Fruit fly (Drosophila melanogaster) whole organism, prepupa: ENCODE results near the gene Shc.
A peak's percentile ranks its signal among the peaks of the same experiment; 100 is the strongest.

Experiments
- Blimp-1 ChIP-seq: fragments of 200-800 bp; sonication (Bioruptor generic); optimal IDR thresholded peaks from 3 replicates; lab custom pipeline; 2017; ENCODE audit warnings: missing biosample characterization, missing genetic modification characterization, mild to moderate bottlenecking, moderate library complexity, missing genetic modification reagents
- CG10631 ChIP-seq: fragments of 200-800 bp; sonication (Bioruptor generic); optimal IDR thresholded peaks from 2 replicates; lab custom pipeline; 2016; ENCODE audit warnings: missing biosample characterization, missing genetic modification characterization
- CG10669 ChIP-seq: fragments of 200-800 bp; sonication (Bioruptor generic); optimal IDR thresholded peaks from 3 replicates; lab custom pipeline; 2018; ENCODE audit warnings: missing biosample characterization, mild to moderate bottlenecking, missing genetic modification characterization, moderate library complexity
- CG11902 ChIP-seq: fragments of 200-800 bp; sonication (Bioruptor generic); optimal IDR thresholded peaks from 3 replicates; lab custom pipeline; 2016; ENCODE audit warnings: missing biosample characterization, missing genetic modification characterization
- CG16779 ChIP-seq: fragments of 200-800 bp; sonication (Bioruptor generic); optimal IDR thresholded peaks from 3 replicates; lab custom pipeline; 2017; ENCODE audit warnings: missing biosample characterization, mild to moderate bottlenecking, missing genetic modification characterization
- CG31627 ChIP-seq: fragments of 200-800 bp; sonication (Bioruptor generic); optimal IDR thresholded peaks from 3 replicates; lab custom pipeline; 2016; ENCODE audit warnings: missing biosample characterization, missing genetic modification characterization
- CG3919 ChIP-seq: fragments of 200-800 bp; sonication (Bioruptor generic); optimal IDR thresholded peaks from 3 replicates; lab custom pipeline; 2016; ENCODE audit warnings: missing biosample characterization, missing genetic modification characterization
- CG4318 ChIP-seq: fragments of 200-800 bp; sonication (Bioruptor generic); optimal IDR thresholded peaks from 3 replicates; lab custom pipeline; 2017; ENCODE audit warnings: missing biosample characterization, mild to moderate bottlenecking, missing genetic modification characterization
- CG6792 ChIP-seq: fragments of 200-800 bp; sonication (Bioruptor generic); optimal IDR thresholded peaks from 3 replicates; lab custom pipeline; 2016; ENCODE audit warnings: missing biosample characterization, missing genetic modification characterization
- CG6854 ChIP-seq: fragments of 200-800 bp; sonication (Bioruptor generic); optimal IDR thresholded peaks from 2 replicates; lab custom pipeline; 2017; ENCODE audit warnings: missing biosample characterization, mild to moderate bottlenecking, missing genetic modification characterization
- CG7368 ChIP-seq: fragments of 200-800 bp; sonication (Bioruptor generic); optimal IDR thresholded peaks from 3 replicates; lab custom pipeline; 2016; ENCODE audit warnings: missing biosample characterization, missing genetic modification characterization
- CG8119 ChIP-seq: fragments of 200-800 bp; sonication (Bioruptor generic); IDR thresholded peaks from 3 replicates; pipeline ENCODE4 v1.3.6; 2022; ENCODE audit warnings: missing biosample characterization, missing genetic modification characterization
- CG8319 ChIP-seq: fragments of 200-800 bp; sonication (Bioruptor generic); optimal IDR thresholded peaks from 3 replicates; lab custom pipeline; 2016; ENCODE audit warnings: missing biosample characterization, missing genetic modification characterization
- CG8632 ChIP-seq: fragments of 200-800 bp; sonication (Bioruptor generic); optimal IDR thresholded peaks from 3 replicates; lab custom pipeline; 2016; ENCODE audit warnings: missing biosample characterization, missing genetic modification characterization
- CG9139 ChIP-seq: fragments of 200-800 bp; sonication (Bioruptor generic); optimal IDR thresholded peaks from 3 replicates; lab custom pipeline; 2017; ENCODE audit warnings: missing biosample characterization, mild to moderate bottlenecking, missing genetic modification characterization
- Eip93F ChIP-seq: fragments of 200-800 bp; sonication (Bioruptor generic); optimal IDR thresholded peaks from 2 replicates; lab custom pipeline; 2016; ENCODE audit warnings: missing biosample characterization, mild to moderate bottlenecking, missing genetic modification characterization
- Ets96B ChIP-seq: fragments of 200-800 bp; optimal IDR thresholded peaks from 2 replicates; lab custom pipeline; 2019; ENCODE audit warnings: missing biosample characterization, mild to moderate bottlenecking, missing genetic modification characterization, moderate library complexity
- Hr38 ChIP-seq: sonication (Bioruptor generic); optimal IDR thresholded peaks from 2 replicates; lab custom pipeline; 2016; ENCODE audit warnings: missing biosample characterization, missing genetic modification characterization
- Hr39 ChIP-seq: fragments of 200-800 bp; sonication (Bioruptor generic); optimal IDR thresholded peaks from 2 replicates; lab custom pipeline; 2016; ENCODE audit warnings: missing biosample characterization, missing genetic modification characterization
- Hr4 ChIP-seq: fragments of 200-800 bp; sonication (Bioruptor generic); optimal IDR thresholded peaks from 3 replicates; lab custom pipeline; 2016; ENCODE audit warnings: missing biosample characterization, missing genetic modification characterization
- Met ChIP-seq: fragments of 200-800 bp; sonication (Bioruptor generic); optimal IDR thresholded peaks from 3 replicates; lab custom pipeline; 2016; ENCODE audit warnings: missing biosample characterization, missing genetic modification characterization
- OdsH ChIP-seq: fragments of 200-800 bp; sonication (Bioruptor generic); optimal IDR thresholded peaks from 3 replicates; lab custom pipeline; 2016; ENCODE audit warnings: missing biosample characterization, missing genetic modification characterization
- Sox102F ChIP-seq: fragments of 200-800 bp; sonication (Bioruptor generic); optimal IDR thresholded peaks from 2 replicates; lab custom pipeline; 2016; ENCODE audit warnings: missing biosample characterization, mild to moderate bottlenecking, missing genetic modification characterization
- Sox14 ChIP-seq: fragments of 200-800 bp; sonication (Bioruptor generic); optimal IDR thresholded peaks from 3 replicates; lab custom pipeline; 2016; ENCODE audit warnings: missing biosample characterization, missing genetic modification characterization
- Sox15 ChIP-seq: fragments of 200-800 bp; sonication (Bioruptor generic); optimal IDR thresholded peaks from 3 replicates; lab custom pipeline; 2016; ENCODE audit warnings: missing biosample characterization, missing genetic modification characterization
- achi ChIP-seq: fragments of 200-800 bp; sonication (Bioruptor generic); optimal IDR thresholded peaks from 3 replicates; lab custom pipeline; 2016; ENCODE audit warnings: missing biosample characterization, missing genetic modification characterization
- acj6 ChIP-seq: fragments of 200-800 bp; sonication (Bioruptor generic); optimal IDR thresholded peaks from 3 replicates; lab custom pipeline; 2016; ENCODE audit warnings: missing biosample characterization, missing genetic modification characterization
- cyc ChIP-seq: fragments of 200-800 bp; sonication (Bioruptor generic); optimal IDR thresholded peaks from 3 replicates; lab custom pipeline; 2016; ENCODE audit warnings: missing biosample characterization, missing genetic modification characterization
- dac ChIP-seq: fragments of 200-800 bp; sonication (Bioruptor generic); optimal IDR thresholded peaks from 2 replicates; lab custom pipeline; 2017; ENCODE audit warnings: missing biosample characterization, mild to moderate bottlenecking, missing genetic modification characterization
- eg ChIP-seq: fragments of 200-800 bp; sonication (Bioruptor generic); IDR thresholded peaks from 3 replicates; pipeline ENCODE4 v1.3.6; 2022; ENCODE audit warnings: missing biosample characterization, missing genetic modification characterization
- esn ChIP-seq: fragments of 200-800 bp; sonication (Bioruptor generic); optimal IDR thresholded peaks from 2 replicates; lab custom pipeline; 2016; ENCODE audit warnings: missing biosample characterization, mild to moderate bottlenecking, missing genetic modification characterization, moderate library complexity
- fd59A ChIP-seq: fragments of 200-800 bp; sonication (Bioruptor generic); optimal IDR thresholded peaks from 2 replicates; lab custom pipeline; 2017; ENCODE audit warnings: missing biosample characterization, mild to moderate bottlenecking, missing genetic modification characterization, missing genetic modification reagents
- fd85E ChIP-seq: fragments of 200-800 bp; sonication (Bioruptor generic); optimal IDR thresholded peaks from 3 replicates; lab custom pipeline; 2016; ENCODE audit warnings: missing biosample characterization, missing genetic modification characterization
- fkh ChIP-seq: fragments of 200-800 bp; sonication (Bioruptor generic); optimal IDR thresholded peaks from 3 replicates; lab custom pipeline; 2017; ENCODE audit warnings: missing biosample characterization, mild to moderate bottlenecking, missing genetic modification characterization, moderate library complexity
- net ChIP-seq: fragments of 200-800 bp; sonication (Bioruptor generic); optimal IDR thresholded peaks from 3 replicates; lab custom pipeline; 2016; ENCODE audit warnings: missing biosample characterization, missing genetic modification characterization
- salr ChIP-seq, 2 experiments: fragments of 200-800 bp; sonication (Bioruptor generic); optimal IDR thresholded peaks; 3 replicates each; lab custom pipeline; 2016 to 2018; ENCODE audit warnings: missing biosample characterization in 2 of 2, missing genetic modification characterization in 2 of 2, mild to moderate bottlenecking in 1 of 2
- spab ChIP-seq: fragments of 200-800 bp; sonication (Bioruptor generic); optimal IDR thresholded peaks from 2 replicates; lab custom pipeline; 2017; ENCODE audit warnings: missing biosample characterization, mild to moderate bottlenecking, missing genetic modification characterization, missing genetic modification reagents
- ss ChIP-seq, 2 experiments: fragments of 200-800 bp; sonication (Bioruptor generic); optimal IDR thresholded peaks; 2 replicates in 1 of 2; 3 replicates in 1 of 2; lab custom pipeline; 2017 to 2018; ENCODE audit warnings: mild to moderate bottlenecking in 2 of 2, missing biosample characterization in 2 of 2, missing genetic modification characterization in 2 of 2, moderate library complexity in 1 of 2
- svp ChIP-seq: fragments of 200-800 bp; sonication (Bioruptor generic); peaks from one replicate; lab custom pipeline; 2016; ENCODE audit warnings: missing biosample characterization, missing genetic modification characterization
- vri ChIP-seq: fragments of 200-800 bp; sonication (Bioruptor generic); optimal IDR thresholded peaks from 3 replicates; lab custom pipeline; 2016; ENCODE audit warnings: missing biosample characterization, mild to moderate bottlenecking, missing genetic modification characterization

Shc gene

dm6 chr3L:9429665-9430607 is 3.1 kb downstream of the Shc start, which contains the start of the genes RpS17 and MTF-1 (continued):
- TF ChIP-seq achi (GFP tag; lab: Kevin White, UChicago) (peak; percentile 48), CG6854 (peak; percentile 82), spab (GFP tag; lab: Kevin White, UChicago) (no peak), fd85E (GFP tag; lab: Kevin White, UChicago) (no peak), OdsH (GFP tag; lab: Kevin White, UChicago) (peak; percentile 34), Ets96B (tag; lab: Kevin White, UChicago) (peak; percentile 6), Hr4 (no peak), CG8119 (GFP tag; lab: Robert Waterston, UW) (peak; percentile 40; the same call in 1 of the 3 replicates), CG8319 (GFP tag; lab: Kevin White, UChicago) (no peak), CG31627 (peak; percentile 35), ss (GFP tag; optimal IDR thresholded peaks at IDR 0.05; lab: Kevin White, UChicago) (peak; percentile 53 to 57), CG3919 (peak; percentile 63), Hr38 (GFP tag; lab: Kevin White, UChicago) (no peak), CG9139 (peak; percentile 57), vri (GFP tag; lab: Kevin White, UChicago) (peak; percentile 69), fd59A (GFP tag; lab: Kevin White, UChicago) (no peak), CG7368 (GFP tag; lab: Kevin White, UChicago) (peak; percentile 11), eg (peak; percentile 59), Met (peak; percentile 67), CG8632 (GFP tag; lab: Kevin White, UChicago) (peak; percentile 18), Sox102F (GFP tag; lab: Kevin White, UChicago) (peak; percentile 59), CG6792 (GFP tag; lab: Kevin White, UChicago) (peak; percentile 34), Sox15 (GFP tag; lab: Kevin White, UChicago) (no peak), esn (GFP tag; lab: Kevin White, UChicago) (peak; percentile 72), CG4318 (GFP tag; lab: Kevin White, UChicago) (no peak), salr (GFP tag; optimal IDR thresholded peaks at IDR 0.05; lab: Kevin White, UChicago) (peak in 1 of 2 experiments; percentile 56), Blimp-1 (GFP tag; lab: Kevin White, UChicago) (peak; percentile 15), Hr39 (GFP tag; lab: Kevin White, UChicago) (peak; percentile 51), CG16779 (tag; lab: Kevin White, UChicago) (peak; percentile 28), Sox14 (GFP tag; lab: Kevin White, UChicago) (peak; percentile 24), cyc (GFP tag; lab: Kevin White, UChicago) (peak; percentile 40), net (peak; percentile 47), CG10631 (GFP tag; lab: Kevin White, UChicago) (no peak), dac (no peak), CG11902 (GFP tag; lab: Kevin White, UChicago) (no peak), Eip93F (GFP tag; lab: Kevin White, UChicago) (no peak), acj6 (GFP tag; lab: Kevin White, UChicago) (peak; percentile 55), CG10669 (GFP tag; lab: Kevin White, UChicago) (peak; percentile 24), fkh (GFP tag; lab: Kevin White, UChicago) (no peak)

dm6 chr3L:9430608-9430952 is 3.8 kb downstream of the Shc start:
- TF ChIP-seq CG4318 (GFP tag; lab: Kevin White, UChicago) (no peak), svp (GFP tag; lab: Kevin White, UChicago) (peak; percentile 57)
